Worm (Caenorhabditis elegans): ENCODE measurements around the gene xrn-1.

ce11 chrII:14138849-14139419 is 70.2 kb downstream of the xrn-1 start:
- TF ChIP-seq dmd-9 (GFP tag; IDR thresholded peaks at IDR 0.05) (no peak), pqm-1 (tag; optimal IDR thresholded peaks at IDR 0.05) (no peak), dmd-6 (GFP tag; IDR thresholded peaks at IDR 0.05) (no peak), Y48G9A.11 (GFP tag; IDR thresholded peaks at IDR 0.05) (no peak), daf-16 (GFP tag; optimal IDR thresholded peaks at IDR 0.05) (no peak), daf-16 (tag; optimal IDR thresholded peaks at IDR 0.05) (no peak), dmd-8 (GFP tag; IDR thresholded peaks at IDR 0.05) (no peak), lin-13 (GFP tag; optimal IDR thresholded peaks at IDR 0.05) (no peak), ceh-44 (GFP tag; IDR thresholded peaks at IDR 0.05) (no peak), egl-27 (tag; optimal IDR thresholded peaks at IDR 0.05) (no peak), aly-2 (tag; optimal IDR thresholded peaks at IDR 0.05) (no peak)

All from whole organism, L4 larva.